Worm (Caenorhabditis elegans): ENCODE results near the gene fbxa-9.

DNA sequence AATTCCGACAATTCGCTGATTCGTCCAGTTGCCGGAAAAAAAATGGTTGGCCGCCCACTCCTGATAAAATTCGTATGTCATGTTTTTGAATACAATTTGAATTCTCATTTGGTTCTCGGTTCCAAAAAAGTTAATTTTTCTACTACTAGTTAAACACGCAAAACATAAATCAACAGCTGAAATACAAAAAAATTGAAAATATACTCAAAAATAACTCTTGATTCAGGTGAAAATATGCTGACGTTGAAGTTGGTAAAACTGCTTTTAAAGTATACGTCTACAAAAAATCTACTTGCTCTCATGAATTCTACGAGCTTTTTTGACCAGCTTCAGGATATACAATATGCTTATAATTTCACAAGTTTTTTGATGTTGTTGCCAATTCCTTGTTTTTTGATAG lies 26.0 kb upstream of the fbxa-9 start, which contains the start of gene srz-56:
- TF ChIP-seq let-526 (GFP tag; IDR thresholded peaks at IDR 0.05), result no peak
- no peak for TF ChIP-seq ets-4 (GFP tag; optimal IDR thresholded peaks at IDR 0.05)
- TF ChIP-seq mel-28 (tag; optimal IDR thresholded peaks at IDR 0.05; ENCODE audit: borderline replicate concordance), result no peak
- no peak for TF ChIP-seq tbx-9 (tag; optimal IDR thresholded peaks at IDR 0.05; ENCODE audit: borderline replicate concordance)
- no peak for TF ChIP-seq unc-130 (GFP tag; optimal IDR thresholded peaks at IDR 0.05)
